Worm (Caenorhabditis elegans) whole organism, midembryonic: ENCODE data around the gene pgp-7.

Source experiments
- med-1 ChIP-seq: sonication (generic microtip); optimal IDR thresholded peaks from 2 replicates; lab custom pipeline; 2017; ENCODE audit warnings: missing genetic modification characterization, mild to moderate bottlenecking, missing compliant biosample characterization, antibody characterized with exemption, missing genetic modification reagents; ENCODE audit not compliant: insufficient read depth
- tab-1 ChIP-seq: fragments of 200-800 bp; sonication (Bioruptor generic); IDR thresholded peaks from 2 replicates; pipeline ENCODE4 v1.3.6; 2022; ENCODE audit warnings: missing genetic modification characterization, missing compliant biosample characterization

ce11 chrX:10870137-10870536 is at the start of gene pgp-7:
- no peak for TF ChIP-seq med-1
- no peak for TF ChIP-seq tab-1
